Worm (Caenorhabditis elegans) whole organism, midembryonic: ENCODE data around the gene elt-2.

Experiments used
- T22C8.4 ChIP-seq: fragments of 200-800 bp; sonication (Bioruptor generic); IDR thresholded peaks from 2 replicates; pipeline ENCODE4 v1.3.6; 2022; ENCODE audit warnings: missing genetic modification characterization, missing compliant biosample characterization
- ref-1 ChIP-seq: fragments of 200-800 bp; sonication (Bioruptor generic); conservative IDR thresholded peaks from 2 replicates; pipeline ENCODE4 v1.3.6; 2022; ENCODE audit warnings: missing genetic modification reagents, missing genetic modification characterization, missing compliant biosample characterization
- tab-1 ChIP-seq: fragments of 200-800 bp; sonication (Bioruptor generic); IDR thresholded peaks from 2 replicates; pipeline ENCODE4 v1.3.6; 2022; ENCODE audit warnings: missing genetic modification characterization, missing compliant biosample characterization

- TF ChIP-seq ref-1 (GFP tag; lab: Robert Waterston, UW) = no peak
- TF ChIP-seq T22C8.4 (GFP tag; lab: Robert Waterston, UW) = no peak
- TF ChIP-seq tab-1 (GFP tag; lab: Robert Waterston, UW) = no peak
Observed at ce11 chrX:10521313-10521712, 40.3 kb downstream of the elt-2 start, which contains the start of gene F14F3.4.
